Worm (Caenorhabditis elegans): ENCODE measurements around the gene Y75B12B.13.

DNA sequence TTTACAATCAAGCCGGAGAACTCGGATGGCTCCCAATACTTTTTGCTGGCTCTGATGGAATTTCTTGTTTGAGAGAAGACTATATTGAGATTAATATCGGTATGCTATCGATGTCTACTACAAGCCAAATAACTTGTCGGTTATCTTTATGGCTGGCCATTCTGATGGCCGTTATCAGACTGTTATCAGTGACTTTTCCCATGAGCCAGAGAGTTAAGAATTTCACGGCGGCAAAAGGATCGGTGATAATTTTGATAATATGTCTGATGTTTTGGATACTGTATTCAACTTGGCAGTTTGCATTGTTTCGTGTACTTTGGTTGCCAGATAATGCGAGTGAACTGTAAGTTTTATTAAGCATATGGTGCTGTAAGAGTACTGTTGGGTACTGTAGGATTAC lies 32.4 kb upstream of the Y75B12B.13 start:
- no peak for TF ChIP-seq ceh-31 (tag; optimal IDR thresholded peaks at IDR 0.05)
- TF ChIP-seq C38D4.7 (GFP tag; optimal IDR thresholded peaks at IDR 0.05), result no peak
- TF ChIP-seq C08G9.2 (tag; optimal IDR thresholded peaks at IDR 0.05), result no peak
- no peak for TF ChIP-seq T23F11.4 (GFP tag; optimal IDR thresholded peaks at IDR 0.05)
